4 fruit fly cellular contexts compared by ENCODE assay signal in the genomic region with DNA sequence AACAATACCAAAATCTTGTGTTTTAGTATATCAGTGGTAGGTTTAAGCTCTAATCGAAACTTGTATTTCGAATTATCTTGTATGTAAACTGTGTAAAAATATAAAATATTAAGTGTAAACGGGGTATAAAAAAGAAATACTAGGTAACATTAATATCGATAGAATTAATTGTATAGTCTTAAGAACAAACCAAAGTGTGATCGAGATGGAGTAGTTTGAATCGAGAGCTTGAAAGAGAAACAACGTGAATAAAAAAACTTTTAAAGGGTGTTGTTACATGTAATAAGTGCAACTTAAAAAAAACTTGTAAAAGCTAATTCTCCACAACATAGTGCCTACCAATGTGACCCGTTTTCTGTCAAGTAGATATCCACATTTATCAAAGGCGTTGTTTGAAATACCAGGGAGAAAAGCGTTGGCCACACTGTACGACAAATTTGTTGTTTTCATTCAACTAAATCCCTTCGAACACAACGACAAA.
TF ChIP-seq lines count a peak whose summit lies in the region.

TSS of gene TSG101 (plus strand) at position 208 of the 481 bp plus-strand sequence.

- peak; percentile 14 for TF ChIP-seq CTCF in whole organism, embryonic (GFP tag; optimal IDR thresholded peaks at IDR 0.05; lab: Kevin White, UChicago)

TF ChIP-seq in whole organism, adult, 20 proteins besides CTCF, POLR2A, EP300 and RAD21:
- TF ChIP-seq kay (GFP tag; lab: Kevin White, UChicago; ENCODE audit: borderline replicate concordance): no peak
- peak; percentile 8 for TF ChIP-seq CG33017 (tag; optimal IDR thresholded peaks at IDR 0.05; lab: Kevin White, UChicago)
TF ChIP-seq in whole organism, adult: peak in this region for 1.

TF ChIP-seq in whole organism, embryonic, 481 proteins besides CTCF, POLR2A, EP300 and RAD21 (continues in another document):
- no peak for TF ChIP-seq CG11247 (GFP tag; IDR thresholded peaks at IDR 0.05; lab: Robert Waterston, UW)
- TF ChIP-seq CG15011 (GFP tag; optimal IDR thresholded peaks at IDR 0.05; lab: Kevin White, UChicago): no peak
- TF ChIP-seq CG9727 (GFP tag; optimal IDR thresholded peaks at IDR 0.05; lab: Kevin White, UChicago): no peak
- TF ChIP-seq CG6791 (GFP tag; IDR thresholded peaks at IDR 0.05; lab: Robert Waterston, UW; ENCODE audit: partially characterized antibody): peak; percentile 38; the same call in 1 of the 3 replicates
- no peak for TF ChIP-seq usp (GFP tag; optimal IDR thresholded peaks at IDR 0.05; lab: Kevin White, UChicago)
- no peak for TF ChIP-seq CG16815 (GFP tag; optimal IDR thresholded peaks at IDR 0.05; lab: Kevin White, UChicago)
- no peak for TF ChIP-seq sens-2 (GFP tag; IDR thresholded peaks at IDR 0.05; lab: Robert Waterston, UW)
- TF ChIP-seq CG12659 (GFP tag; optimal IDR thresholded peaks at IDR 0.05; lab: Kevin White, UChicago): peak; percentile 63
- no peak for TF ChIP-seq CG17385 (GFP tag; optimal IDR thresholded peaks at IDR 0.05; lab: Kevin White, UChicago)
- TF ChIP-seq Oli (tag; optimal IDR thresholded peaks at IDR 0.05; lab: Kevin White, UChicago): no peak
- TF ChIP-seq psq (GFP tag; optimal IDR thresholded peaks at IDR 0.05; lab: Kevin White, UChicago): no peak
- no peak for TF ChIP-seq croc (GFP tag; conservative IDR thresholded peaks at IDR 0.05; lab: Robert Waterston, UW)
- TF ChIP-seq lmd (GFP tag; IDR thresholded peaks at IDR 0.05; lab: Robert Waterston, UW): no peak
- TF ChIP-seq CG9932 (GFP tag; IDR thresholded peaks at IDR 0.05; lab: Robert Waterston, UW): no peak
- no peak for TF ChIP-seq sna (GFP tag; IDR thresholded peaks at IDR 0.05; lab: Robert Waterston, UW; ENCODE audit: partially characterized antibody)
- TF ChIP-seq mirr (GFP tag; optimal IDR thresholded peaks at IDR 0.05; lab: Kevin White, UChicago): no peak
- peak; percentile 33; the same call in 1 of the 2 replicates for TF ChIP-seq inv (GFP tag; IDR thresholded peaks at IDR 0.05; lab: Robert Waterston, UW; ENCODE audit: partially characterized antibody)
- no peak for TF ChIP-seq CG15696 (tag; optimal IDR thresholded peaks at IDR 0.05; lab: Kevin White, UChicago)
- TF ChIP-seq CG7745 (tag; optimal IDR thresholded peaks at IDR 0.05; lab: Kevin White, UChicago): no peak
- TF ChIP-seq CG1647 (GFP tag; optimal IDR thresholded peaks at IDR 0.05; lab: Kevin White, UChicago): no peak
- no peak for TF ChIP-seq CG6654 (GFP tag; optimal IDR thresholded peaks at IDR 0.05; lab: Kevin White, UChicago)
- TF ChIP-seq Aef1 (GFP tag; IDR thresholded peaks at IDR 0.05; lab: Robert Waterston, UW): no peak
- TF ChIP-seq CG6175 (GFP tag; IDR thresholded peaks at IDR 0.05; lab: Robert Waterston, UW): no peak
- TF ChIP-seq CG8478 (optimal IDR thresholded peaks at IDR 0.05; lab: Kevin White, UChicago): no peak
- no peak for TF ChIP-seq bcd (GFP tag; optimal IDR thresholded peaks at IDR 0.05; lab: Kevin White, UChicago)
- no peak for TF ChIP-seq TFAM (GFP tag; optimal IDR thresholded peaks at IDR 0.05; lab: Kevin White, UChicago)
- no peak for TF ChIP-seq cas (GFP tag; IDR thresholded peaks at IDR 0.05; lab: Robert Waterston, UW)
- TF ChIP-seq CG14050 (GFP tag; IDR thresholded peaks at IDR 0.05; lab: Robert Waterston, UW): no peak

TF ChIP-seq in whole organism, prepupa, 60 proteins besides CTCF, POLR2A, EP300 and RAD21:
- TF ChIP-seq CG8319 (GFP tag; optimal IDR thresholded peaks at IDR 0.05; lab: Kevin White, UChicago) (no peak), CG10631 (GFP tag; optimal IDR thresholded peaks at IDR 0.05; lab: Kevin White, UChicago) (no peak), CG11294 (GFP tag; IDR thresholded peaks at IDR 0.05; lab: Robert Waterston, UW) (no peak), CG3032 (tag; optimal IDR thresholded peaks at IDR 0.05; lab: Kevin White, UChicago) (peak; percentile 19), CG6808 (GFP tag; optimal IDR thresholded peaks at IDR 0.05; lab: Kevin White, UChicago) (peak; percentile 99), Eip78C (GFP tag; lab: Kevin White, UChicago) (peak; percentile 62), Sox14 (GFP tag; optimal IDR thresholded peaks at IDR 0.05; lab: Kevin White, UChicago) (peak; percentile 50), dsx (GFP tag; optimal IDR thresholded peaks at IDR 0.05; lab: Kevin White, UChicago; ENCODE audit: poor library complexity, severe bottlenecking) (peak; percentile 54), CG4318 (GFP tag; optimal IDR thresholded peaks at IDR 0.05; lab: Kevin White, UChicago) (no peak), lz (GFP tag; optimal IDR thresholded peaks at IDR 0.05; lab: Kevin White, UChicago) (peak; percentile 11)

TF ChIP-seq in whole organism, wandering third instar larva, 38 proteins besides CTCF, POLR2A, EP300 and RAD21:
- TF ChIP-seq rgr (GFP tag; optimal IDR thresholded peaks at IDR 0.05; lab: Kevin White, UChicago) (peak; percentile 6), brk (GFP tag; optimal IDR thresholded peaks at IDR 0.05; lab: Kevin White, UChicago) (no peak), Rel (GFP tag; optimal IDR thresholded peaks at IDR 0.05; lab: Kevin White, UChicago) (no peak), Rel (tag; optimal IDR thresholded peaks at IDR 0.05; lab: Kevin White, UChicago) (peak; percentile 35), CG9705 (GFP tag; optimal IDR thresholded peaks at IDR 0.05; lab: Kevin White, UChicago) (no peak), N (GFP tag; optimal IDR thresholded peaks at IDR 0.05; lab: Kevin White, UChicago) (peak; percentile 78)
